Fruit fly (Drosophila melanogaster) whole organism, embryonic: ENCODE measurements around the gene CG2120.
A peak's percentile ranks its signal among the peaks of the same experiment; 100 is the strongest.

Experiments
- CG10979 ChIP-seq: fragments of 200-800 bp; sonication (Bioruptor generic); optimal IDR thresholded peaks from 2 replicates; lab custom pipeline; 2018; ENCODE audit warnings: missing biosample characterization, mild to moderate bottlenecking, missing genetic modification characterization, moderate library complexity
- CG11456 ChIP-seq: fragments of 200-800 bp; sonication (Bioruptor generic); IDR thresholded peaks from 3 replicates; pipeline ENCODE4 v1.3.6; 2022; ENCODE audit warnings: missing biosample characterization, missing genetic modification characterization
- CG12219 ChIP-seq: fragments of 200-800 bp; sonication (Bioruptor generic); optimal IDR thresholded peaks from 3 replicates; lab custom pipeline; 2018; ENCODE audit warnings: missing biosample characterization, mild to moderate bottlenecking, missing genetic modification characterization
- CG13424 ChIP-seq: fragments of 200-800 bp; sonication (Bioruptor generic); optimal IDR thresholded peaks from 2 replicates; lab custom pipeline; 2019; ENCODE audit warnings: missing biosample characterization, mild to moderate bottlenecking, missing genetic modification characterization, moderate library complexity
- CG14014 ChIP-seq: fragments of 200-800 bp; sonication (Bioruptor generic); IDR thresholded peaks from 2 replicates; pipeline ENCODE4 v1.3.6; 2022; ENCODE audit warnings: missing biosample characterization, missing genetic modification characterization
- CG14050 ChIP-seq: fragments of 200-800 bp; sonication (Bioruptor generic); IDR thresholded peaks from 3 replicates; pipeline ENCODE4 v1.3.6; 2022; ENCODE audit warnings: missing biosample characterization, missing genetic modification characterization
- CG14860 ChIP-seq: fragments of 200-800 bp; sonication (Bioruptor generic); IDR thresholded peaks from 3 replicates; pipeline ENCODE4 v1.3.6; 2022; ENCODE audit warnings: missing biosample characterization, missing genetic modification characterization; ENCODE audit not compliant: partially characterized antibody
- CG2116 ChIP-seq: fragments of 200-800 bp; sonication (Bioruptor generic); optimal IDR thresholded peaks from 3 replicates; lab custom pipeline; 2018; ENCODE audit warnings: missing biosample characterization, mild to moderate bottlenecking, missing genetic modification characterization
- CG2202 ChIP-seq: fragments of 200-800 bp; sonication (Bioruptor generic); optimal IDR thresholded peaks from 2 replicates; lab custom pipeline; 2018; ENCODE audit warnings: missing biosample characterization, mild to moderate bottlenecking, missing genetic modification characterization
- CG32532 ChIP-seq: fragments of 200-800 bp; sonication (Bioruptor generic); IDR thresholded peaks from 2 replicates; pipeline ENCODE4 v1.3.6; 2022; ENCODE audit warnings: missing biosample characterization, missing genetic modification characterization
- CG42726 ChIP-seq: fragments of 200-800 bp; sonication (Bioruptor generic); IDR thresholded peaks from 2 replicates; pipeline ENCODE4 v1.3.6; 2022; ENCODE audit warnings: missing biosample characterization, missing genetic modification characterization; ENCODE audit not compliant: partially characterized antibody
- CG6175 ChIP-seq: fragments of 200-800 bp; sonication (Bioruptor generic); IDR thresholded peaks from 3 replicates; pipeline ENCODE4 v1.3.6; 2022; ENCODE audit warnings: missing biosample characterization, missing genetic modification characterization
- CG7556 ChIP-seq: fragments of 200-800 bp; sonication (Bioruptor generic); optimal IDR thresholded peaks from 2 replicates; lab custom pipeline; 2017; ENCODE audit warnings: missing biosample characterization, mild to moderate bottlenecking, missing genetic modification characterization
- CG8089 ChIP-seq: fragments of 200-800 bp; sonication (Bioruptor generic); optimal IDR thresholded peaks from 3 replicates; lab custom pipeline; 2016; ENCODE audit warnings: missing biosample characterization, missing genetic modification characterization
- CoRest ChIP-seq: fragments of 200-800 bp; sonication (Bioruptor generic); optimal IDR thresholded peaks from 3 replicates; lab custom pipeline; 2018; ENCODE audit warnings: missing biosample characterization, mild to moderate bottlenecking, missing genetic modification characterization, moderate library complexity
- CrebB ChIP-seq: fragments of 200-800 bp; sonication (Bioruptor generic); optimal IDR thresholded peaks from 3 replicates; lab custom pipeline; 2018; ENCODE audit warnings: missing biosample characterization, mild to moderate bottlenecking, missing genetic modification characterization
- Dref ChIP-seq: fragments of 200-800 bp; sonication (Bioruptor generic); IDR thresholded peaks from 2 replicates; pipeline ENCODE4 v1.3.6; 2022; ENCODE audit warnings: missing biosample characterization, missing genetic modification characterization
- HHEX ChIP-seq: fragments of 200-800 bp; sonication (Bioruptor generic); optimal IDR thresholded peaks from 3 replicates; lab custom pipeline; 2017; ENCODE audit warnings: missing biosample characterization, mild to moderate bottlenecking, missing genetic modification characterization, missing genetic modification reagents
- MBD-R2 ChIP-seq: fragments of 200-800 bp; sonication (Bioruptor generic); IDR thresholded peaks from 2 replicates; pipeline ENCODE4 v1.3.6; 2022; ENCODE audit warnings: missing biosample characterization, missing genetic modification characterization
- Mad ChIP-seq: fragments of 200-800 bp; sonication (Bioruptor generic); optimal IDR thresholded peaks from 2 replicates; lab custom pipeline; 2016; ENCODE audit warnings: missing biosample characterization, missing genetic modification characterization
- Nf-YA ChIP-seq: fragments of 200-800 bp; sonication (Bioruptor generic); IDR thresholded peaks from 2 replicates; pipeline ENCODE4 v1.3.6; 2022; ENCODE audit warnings: missing biosample characterization, missing genetic modification characterization
- Six4 ChIP-seq: fragments of 200-800 bp; sonication (Bioruptor generic); optimal IDR thresholded peaks from 2 replicates; lab custom pipeline; 2016; ENCODE audit warnings: missing biosample characterization, missing genetic modification characterization
- Vsx1 ChIP-seq: fragments of 200-800 bp; sonication (Bioruptor generic); optimal IDR thresholded peaks from 2 replicates; lab custom pipeline; 2017; ENCODE audit warnings: missing biosample characterization, mild to moderate bottlenecking, missing genetic modification characterization, missing genetic modification reagents
- YL-1 ChIP-seq: fragments of 200-800 bp; sonication (Bioruptor generic); optimal IDR thresholded peaks from 3 replicates; lab custom pipeline; 2017; ENCODE audit warnings: missing biosample characterization, mild to moderate bottlenecking, missing genetic modification characterization
- abd-A ChIP-seq: fragments of 200-800 bp; sonication (Bioruptor generic); optimal IDR thresholded peaks from 3 replicates; lab custom pipeline; 2019; ENCODE audit warnings: missing biosample characterization, mild to moderate bottlenecking, missing genetic modification characterization, moderate library complexity
- ara ChIP-seq: fragments of 200-800 bp; sonication (Bioruptor generic); IDR thresholded peaks from 2 replicates; pipeline ENCODE4 v1.3.6; 2022; ENCODE audit warnings: missing biosample characterization, missing genetic modification characterization
- bbx ChIP-seq: fragments of 200-800 bp; sonication (Bioruptor generic); IDR thresholded peaks from 2 replicates; pipeline ENCODE4 v1.3.6; 2022; ENCODE audit warnings: missing biosample characterization, missing genetic modification characterization; ENCODE audit not compliant: partially characterized antibody
- caup ChIP-seq: fragments of 200-800 bp; sonication (Bioruptor generic); optimal IDR thresholded peaks from 3 replicates; lab custom pipeline; 2017; ENCODE audit warnings: missing biosample characterization, mild to moderate bottlenecking, missing genetic modification characterization, moderate library complexity; ENCODE audit not compliant: severe bottlenecking
- cwo ChIP-seq: fragments of 200-800 bp; sonication (Bioruptor generic); optimal IDR thresholded peaks from 3 replicates; lab custom pipeline; 2017; ENCODE audit warnings: missing biosample characterization, missing genetic modification characterization, mild to moderate bottlenecking, moderate library complexity, missing genetic modification reagents
- dmrt99B ChIP-seq: fragments of 200-800 bp; sonication (Bioruptor generic); optimal IDR thresholded peaks from 2 replicates; lab custom pipeline; 2018; ENCODE audit warnings: missing biosample characterization, mild to moderate bottlenecking, missing genetic modification characterization, moderate library complexity
- dysf ChIP-seq: fragments of 200-800 bp; sonication (Bioruptor generic); IDR thresholded peaks from 3 replicates; pipeline ENCODE4 v1.3.6; 2022; ENCODE audit warnings: missing biosample characterization, missing genetic modification characterization
- gce ChIP-seq: fragments of 200-800 bp; sonication (Bioruptor generic); IDR thresholded peaks from 3 replicates; pipeline ENCODE4 v1.3.6; 2022; ENCODE audit warnings: missing biosample characterization, missing genetic modification characterization
- grn ChIP-seq: fragments of 200-800 bp; sonication (Bioruptor generic); optimal IDR thresholded peaks from 3 replicates; lab custom pipeline; 2017; ENCODE audit warnings: missing biosample characterization, missing genetic modification characterization
- her ChIP-seq: fragments of 200-800 bp; sonication (Bioruptor generic); optimal IDR thresholded peaks from 2 replicates; lab custom pipeline; 2016; ENCODE audit warnings: missing biosample characterization, missing genetic modification characterization
- inv ChIP-seq: fragments of 200-800 bp; sonication (Bioruptor generic); IDR thresholded peaks from 2 replicates; pipeline ENCODE4 v1.3.6; 2022; ENCODE audit warnings: missing biosample characterization, missing genetic modification characterization; ENCODE audit not compliant: partially characterized antibody
- lab ChIP-seq: fragments of 200-800 bp; sonication (Bioruptor generic); optimal IDR thresholded peaks from 3 replicates; lab custom pipeline; 2017; ENCODE audit warnings: missing biosample characterization, missing genetic modification characterization, mild to moderate bottlenecking, moderate library complexity, missing genetic modification reagents
- maf-S ChIP-seq: fragments of 200-800 bp; sonication (Bioruptor generic); optimal IDR thresholded peaks from 2 replicates; lab custom pipeline; 2016; ENCODE audit warnings: missing biosample characterization, missing genetic modification characterization
- nmo ChIP-seq: fragments of 200-800 bp; sonication (Bioruptor generic); optimal IDR thresholded peaks from 2 replicates; lab custom pipeline; 2018; ENCODE audit warnings: missing biosample characterization, mild to moderate bottlenecking, missing genetic modification characterization, moderate library complexity
- org-1 ChIP-seq: fragments of 200-800 bp; sonication (Bioruptor generic); optimal IDR thresholded peaks from 2 replicates; lab custom pipeline; 2017; ENCODE audit warnings: missing biosample characterization, missing genetic modification characterization
- otp ChIP-seq: fragments of 200-800 bp; sonication (Bioruptor generic); IDR thresholded peaks from 3 replicates; pipeline ENCODE4, ENCODE4 v1.3.6; 2022; ENCODE audit warnings: missing biosample characterization, missing genetic modification characterization
- pros ChIP-seq: fragments of 200-800 bp; sonication (Bioruptor generic); optimal IDR thresholded peaks from 3 replicates; lab custom pipeline; 2019; ENCODE audit warnings: missing biosample characterization, mild to moderate bottlenecking, missing genetic modification characterization, moderate library complexity
- ro ChIP-seq: fragments of 200-800 bp; sonication (Bioruptor generic); IDR thresholded peaks from 2 replicates; pipeline ENCODE4 v1.3.6; 2022; ENCODE audit warnings: missing biosample characterization, missing genetic modification characterization
- sens-2 ChIP-seq: fragments of 200-800 bp; sonication (Bioruptor generic); IDR thresholded peaks from 2 replicates; pipeline ENCODE4 v1.3.6; 2022; ENCODE audit warnings: missing biosample characterization, missing genetic modification characterization
- seq ChIP-seq: fragments of 200-800 bp; sonication (Bioruptor generic); IDR thresholded peaks from 2 replicates; pipeline ENCODE4 v1.3.6; 2022; ENCODE audit warnings: missing biosample characterization, missing genetic modification characterization
- slou ChIP-seq: fragments of 200-800 bp; sonication (Bioruptor generic); optimal IDR thresholded peaks from 3 replicates; lab custom pipeline; 2016; ENCODE audit warnings: missing biosample characterization, missing genetic modification characterization
- sug ChIP-seq: fragments of 200-800 bp; optimal IDR thresholded peaks from 2 replicates; lab custom pipeline; 2019; ENCODE audit warnings: missing biosample characterization, mild to moderate bottlenecking, missing genetic modification characterization, moderate library complexity
- zf30C ChIP-seq: fragments of 200-800 bp; sonication (Bioruptor generic); optimal IDR thresholded peaks from 3 replicates; lab custom pipeline; 2018; ENCODE audit warnings: missing biosample characterization, mild to moderate bottlenecking, missing genetic modification characterization
- zfh2 ChIP-seq: fragments of 200-800 bp; sonication (Bioruptor generic); optimal IDR thresholded peaks from 2 replicates; lab custom pipeline; 2016; ENCODE audit warnings: missing biosample characterization, missing genetic modification characterization

Gene CG2120

DNA sequence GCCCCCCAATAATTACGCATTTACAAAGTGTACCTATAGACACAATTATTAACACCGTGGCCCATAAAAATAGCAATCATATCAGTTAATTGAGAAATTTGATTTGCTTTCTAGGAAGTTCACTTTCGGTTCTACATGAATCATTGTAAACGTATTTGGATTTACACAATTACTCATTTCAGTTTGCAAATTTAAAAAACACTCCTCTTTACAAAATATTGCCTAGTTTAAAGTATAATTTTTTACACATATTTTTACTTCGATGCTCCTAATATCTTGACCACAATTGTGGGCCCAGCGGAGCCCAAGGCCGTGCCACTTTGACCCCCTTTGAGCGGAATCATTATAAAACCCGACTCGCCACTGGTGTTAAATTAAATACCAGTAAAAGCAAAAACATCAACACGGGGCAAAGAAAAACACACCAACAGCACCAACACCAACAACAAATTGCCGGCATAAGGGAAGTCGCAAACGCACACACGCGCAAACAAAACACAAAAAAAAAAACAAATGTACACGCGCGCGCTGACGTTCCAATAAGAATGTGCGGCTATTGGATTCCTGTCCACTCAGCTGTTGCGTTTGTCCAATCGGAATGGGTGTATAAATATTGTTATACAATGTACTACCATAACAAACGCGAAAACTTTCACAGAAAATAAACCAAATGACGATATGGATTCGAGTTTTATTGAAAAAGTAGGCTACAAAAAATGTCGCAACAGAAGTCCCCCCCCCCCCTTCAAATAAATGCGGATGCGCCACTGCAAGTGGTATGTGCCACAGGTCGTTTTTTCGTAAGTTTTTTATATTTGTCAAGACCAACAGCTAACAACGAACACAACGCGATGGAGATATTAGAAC lies 20.9 kb upstream of the CG2120 start (continued):
- peak; percentile 42 for TF ChIP-seq CG10979 (tag; lab: Kevin White, UChicago)
- peak; percentile 75 for TF ChIP-seq sug
- TF ChIP-seq CG32532 (GFP tag; lab: Robert Waterston, UW), result peak; percentile 70; the same call in 1 of the 2 replicates
- TF ChIP-seq CG14014 (GFP tag; lab: Robert Waterston, UW), result peak; percentile 74
- TF ChIP-seq CG42726 (GFP tag; lab: Robert Waterston, UW), result no peak
- TF ChIP-seq CG6175 (GFP tag; lab: Robert Waterston, UW), result no peak
- TF ChIP-seq Vsx1 (GFP tag; lab: Kevin White, UChicago), result no peak
- peak; percentile 59 for TF ChIP-seq CG2116 (GFP tag; lab: Kevin White, UChicago)
- TF ChIP-seq ara (GFP tag; lab: Robert Waterston, UW), result peak; percentile 7; the same call in 1 of the 2 replicates
- TF ChIP-seq zfh2 (GFP tag; lab: Kevin White, UChicago), result peak; percentile 50
- TF ChIP-seq ro (GFP tag; lab: Robert Waterston, UW), result no peak
- TF ChIP-seq abd-A, result no peak
- peak; percentile 58 for TF ChIP-seq org-1 (GFP tag; lab: Kevin White, UChicago)
- TF ChIP-seq maf-S (GFP tag; lab: Kevin White, UChicago), result peak; percentile 6
- TF ChIP-seq YL-1 (GFP tag; lab: Kevin White, UChicago), result no peak
- TF ChIP-seq CG8089, result no peak
- peak; percentile 74 for TF ChIP-seq dmrt99B (tag; lab: Kevin White, UChicago)
- no peak for TF ChIP-seq Nf-YA (GFP tag; lab: Robert Waterston, UW)
- TF ChIP-seq dysf (GFP tag; lab: Robert Waterston, UW), result peak; percentile 73
- no peak for TF ChIP-seq Six4 (GFP tag; lab: Kevin White, UChicago)
- no peak for TF ChIP-seq grn
- TF ChIP-seq CoRest (tag; lab: Kevin White, UChicago), result peak; percentile 73
- TF ChIP-seq Dref (GFP tag; lab: Robert Waterston, UW), result no peak
- no peak for TF ChIP-seq bbx (GFP tag; lab: Robert Waterston, UW)
- no peak for TF ChIP-seq Mad
- peak; percentile 51; the same call in 1 of the 2 replicates for TF ChIP-seq seq
- TF ChIP-seq CG14050 (GFP tag; lab: Robert Waterston, UW), result peak; percentile 47; the same call in 1 of the 3 replicates
- TF ChIP-seq CG2202 (tag; lab: Kevin White, UChicago), result no peak
- TF ChIP-seq CG13424 (tag; lab: Kevin White, UChicago), result peak; percentile 77
- peak; percentile 53; the same call in 1 of the 3 replicates for TF ChIP-seq gce
- TF ChIP-seq pros, result no peak
- TF ChIP-seq caup (GFP tag; lab: Kevin White, UChicago), result peak; percentile 67
- TF ChIP-seq otp (GFP tag; lab: Robert Waterston, UW), result no peak
- peak; percentile 74 for TF ChIP-seq CG7556 (GFP tag; lab: Kevin White, UChicago)
- TF ChIP-seq cwo (GFP tag; lab: Kevin White, UChicago), result peak; percentile 70
- no peak for TF ChIP-seq sens-2 (GFP tag; lab: Robert Waterston, UW)
- no peak for TF ChIP-seq CG14860
- peak; percentile 53 for TF ChIP-seq CG12219 (GFP tag; lab: Kevin White, UChicago)
- peak; percentile 52 for TF ChIP-seq her
- TF ChIP-seq CrebB (tag; lab: Kevin White, UChicago), result peak; percentile 38
- TF ChIP-seq HHEX, result peak; percentile 70
- TF ChIP-seq lab, result peak; percentile 85
- peak; percentile 60 for TF ChIP-seq nmo (GFP tag; lab: Kevin White, UChicago)
- no peak for TF ChIP-seq zf30C
- TF ChIP-seq CG11456, result no peak
- TF ChIP-seq slou (GFP tag; lab: Kevin White, UChicago), result no peak
- TF ChIP-seq inv, result no peak
- TF ChIP-seq MBD-R2, result no peak; the same call in 1 of the 2 replicates
